Worm (Caenorhabditis elegans): ENCODE data around the gene srx-17.

The srx-17 gene

DNA sequence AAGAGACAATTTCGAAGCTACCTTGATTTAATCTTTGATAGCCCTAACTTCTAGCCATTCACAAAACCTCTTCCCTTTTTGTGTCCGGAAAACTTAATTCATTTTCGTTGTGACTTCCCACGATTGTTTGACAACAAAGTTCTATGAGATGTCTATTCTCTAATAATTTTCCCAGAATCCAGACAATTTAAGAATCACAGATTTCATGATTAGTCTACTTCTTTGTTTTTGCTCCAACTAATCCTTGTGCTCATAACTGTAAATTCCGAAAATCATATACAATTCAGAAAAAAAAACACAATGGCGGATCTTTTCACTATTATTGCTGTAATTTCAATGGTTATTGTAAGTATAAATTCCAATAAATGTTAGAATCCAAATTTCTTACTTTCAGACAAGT, 21.5 kb downstream of the srx-17 start, which contains the start of gene srx-137:
Gene srx-137 (plus strand): TSS at position 301 of the 400 bp plus-strand sequence.
- TF ChIP-seq ceh-18 (tag; optimal IDR thresholded peaks at IDR 0.05) (no peak), sox-4 (tag; optimal IDR thresholded peaks at IDR 0.05) (no peak), pag-3 (tag; optimal IDR thresholded peaks at IDR 0.05; ENCODE audit: borderline replicate concordance) (no peak), ceh-14 (tag; optimal IDR thresholded peaks at IDR 0.05) (no peak), hlh-30 (tag; optimal IDR thresholded peaks at IDR 0.05; ENCODE audit: insufficient read depth) (no peak), sox-2 (GFP tag; IDR thresholded peaks at IDR 0.05) (no peak), fax-1 (tag; optimal IDR thresholded peaks at IDR 0.05) (no peak), unc-42 (tag; optimal IDR thresholded peaks at IDR 0.05) (no peak), C38D4.7 (GFP tag; optimal IDR thresholded peaks at IDR 0.05) (no peak), pha-2 (tag; optimal IDR thresholded peaks at IDR 0.05) (no peak), nfya-1 (tag; optimal IDR thresholded peaks at IDR 0.05) (no peak)

DNA sequence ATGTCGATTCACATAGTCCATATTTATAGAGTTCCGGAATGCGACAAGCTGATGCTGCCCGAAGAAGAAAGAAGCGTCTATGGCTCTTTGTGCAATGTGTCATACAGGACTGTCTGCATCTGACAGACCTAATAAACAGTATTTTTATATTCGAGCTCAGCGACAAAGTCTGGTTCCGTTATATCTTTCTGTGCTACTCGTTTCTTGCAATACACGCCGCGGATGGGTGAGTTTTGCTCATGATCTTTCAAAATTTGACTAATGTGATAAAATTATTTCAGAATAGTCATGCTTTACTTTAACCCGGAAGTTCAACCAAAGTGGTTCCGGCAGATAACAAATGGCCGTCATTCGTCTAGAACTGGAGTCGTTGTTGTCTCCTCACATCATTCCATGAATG, 22.7 kb downstream of the srx-17 start:
- TF ChIP-seq tbx-7 (tag; optimal IDR thresholded peaks at IDR 0.05) (no peak), pqm-1 (tag; optimal IDR thresholded peaks at IDR 0.05) (no peak), ceh-30 (tag; optimal IDR thresholded peaks at IDR 0.05) (no peak)

DNA sequence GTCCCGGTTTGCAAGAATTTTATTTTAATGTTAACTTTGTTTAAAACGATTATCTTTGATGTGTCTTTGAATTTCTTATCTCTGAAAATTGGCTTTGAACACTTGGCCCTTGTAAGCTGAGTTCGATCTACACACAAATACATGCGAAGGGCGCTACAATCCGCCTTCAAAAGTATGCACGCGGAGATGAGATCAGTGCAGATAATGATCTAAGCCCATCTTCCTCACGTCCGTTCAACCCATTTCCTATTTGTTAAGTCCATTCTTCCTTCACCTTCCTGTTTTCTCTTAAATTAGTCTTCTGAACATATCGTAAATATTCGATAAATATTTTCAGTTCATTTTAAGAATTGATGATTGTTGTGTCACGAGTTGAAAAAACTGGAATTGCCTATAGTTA, 25.3 kb downstream of the srx-17 start, which contains the start of gene nhr-175:
Gene nhr-175 (plus strand): TSS at position 339 of the 400 bp plus-strand sequence.
- TF ChIP-seq npax-4 (tag; optimal IDR thresholded peaks at IDR 0.05), result no peak
- TF ChIP-seq ceh-6 (GFP tag; optimal IDR thresholded peaks at IDR 0.05), result no peak
- TF ChIP-seq K09A11.1 (tag; optimal IDR thresholded peaks at IDR 0.05; ENCODE audit: insufficient read depth), result no peak
- TF ChIP-seq ztf-16 (tag; optimal IDR thresholded peaks at IDR 0.05), result no peak
- no peak for TF ChIP-seq sox-2 (GFP tag; IDR thresholded peaks at IDR 0.05)
- no peak for TF ChIP-seq dve-1 (tag; optimal IDR thresholded peaks at IDR 0.05)
- no peak for TF ChIP-seq sdc-2 (tag; optimal IDR thresholded peaks at IDR 0.05)
- TF ChIP-seq ceh-24 (tag; optimal IDR thresholded peaks at IDR 0.05), result no peak
- no peak for TF ChIP-seq odd-2 (tag; optimal IDR thresholded peaks at IDR 0.05)
- TF ChIP-seq pag-3 (tag; optimal IDR thresholded peaks at IDR 0.05; ENCODE audit: borderline replicate concordance), result no peak
- TF ChIP-seq pqm-1 (tag; optimal IDR thresholded peaks at IDR 0.05), result no peak

DNA sequence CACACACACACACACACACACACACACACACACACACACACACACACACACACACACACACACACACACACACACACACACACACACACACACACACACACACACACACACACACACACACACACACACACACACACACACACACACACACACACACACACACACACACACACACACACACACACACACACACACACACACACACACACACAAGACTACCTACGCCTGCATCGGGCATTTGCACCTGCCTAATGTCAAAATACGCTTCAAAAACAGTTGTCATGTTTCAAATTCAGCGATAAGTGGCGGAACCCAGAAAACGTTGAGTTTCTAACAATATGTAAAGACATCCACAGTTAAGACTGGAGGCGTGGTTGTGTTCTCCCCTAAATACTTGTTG, 27.9 kb downstream of the srx-17 start:
- TF ChIP-seq gmeb-2 (tag; optimal IDR thresholded peaks at IDR 0.05), result peak; percentile 29
- peak; percentile 51 for TF ChIP-seq ceh-6 (GFP tag; optimal IDR thresholded peaks at IDR 0.05)
- peak; percentile 33 for TF ChIP-seq lin-11 (tag; optimal IDR thresholded peaks at IDR 0.05)
- TF ChIP-seq pat-9 (tag; optimal IDR thresholded peaks at IDR 0.05), result peak; percentile 50
- TF ChIP-seq ceh-19 (GFP tag; optimal IDR thresholded peaks at IDR 0.05), result peak; percentile 51

DNA sequence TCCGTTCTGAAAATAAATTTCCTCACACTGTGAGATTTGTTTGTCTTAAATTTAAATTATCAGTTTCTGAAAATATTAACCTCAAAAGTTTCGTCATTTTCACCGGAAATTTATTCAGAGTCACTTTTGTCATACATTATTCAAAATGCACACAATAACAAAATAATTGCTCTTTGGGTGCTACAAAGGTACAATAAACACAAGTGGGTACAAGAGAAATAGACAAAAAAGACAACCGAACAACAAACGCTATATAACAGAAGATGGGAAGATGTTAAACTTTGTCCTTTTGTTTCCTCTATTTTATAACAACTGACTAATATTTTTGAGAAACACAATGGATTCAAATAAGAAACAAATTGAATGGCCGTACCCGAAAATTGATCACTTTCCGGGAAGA, 28.5 kb downstream of the srx-17 start:
- TF ChIP-seq ttx-3 (tag; optimal IDR thresholded peaks at IDR 0.05), result no peak
- no peak for TF ChIP-seq ceh-31 (tag; optimal IDR thresholded peaks at IDR 0.05)
- no peak for TF ChIP-seq dve-1 (tag; optimal IDR thresholded peaks at IDR 0.05)
- TF ChIP-seq sox-4 (tag; optimal IDR thresholded peaks at IDR 0.05), result no peak
- TF ChIP-seq hlh-6 (tag; optimal IDR thresholded peaks at IDR 0.05), result no peak
- TF ChIP-seq nhr-11 (tag; optimal IDR thresholded peaks at IDR 0.05), result no peak

DNA sequence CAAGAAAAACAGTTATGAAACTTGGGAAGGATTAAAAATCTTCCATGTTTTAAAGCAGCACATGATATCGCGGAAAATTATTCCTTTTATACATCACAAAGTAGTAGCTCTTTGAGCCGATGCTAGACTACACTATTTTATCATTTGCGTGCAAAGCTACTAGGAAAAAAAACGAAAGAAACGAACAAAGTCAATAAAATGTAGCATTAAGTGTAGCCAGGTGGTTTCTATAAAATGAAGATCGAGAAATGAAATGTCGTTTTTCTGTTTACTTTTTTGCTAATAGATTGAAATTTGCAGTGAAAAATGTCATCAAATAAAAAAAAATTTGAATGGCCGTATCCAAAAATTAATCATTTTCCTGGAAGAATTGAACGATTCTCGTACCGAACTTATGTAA, 31.9 kb downstream of the srx-17 start, which contains the start of gene cpt-5:
Gene cpt-5 (plus strand): TSS at position 301 of the 400 bp plus-strand sequence.
- TF ChIP-seq lim-6 (tag; optimal IDR thresholded peaks at IDR 0.05), result no peak
- no peak for TF ChIP-seq C08G9.2 (tag; optimal IDR thresholded peaks at IDR 0.05)
- no peak for TF ChIP-seq tbx-7 (tag; optimal IDR thresholded peaks at IDR 0.05)
- no peak for TF ChIP-seq eyg-1 (tag; optimal IDR thresholded peaks at IDR 0.05)
- no peak for TF ChIP-seq pha-2 (tag; optimal IDR thresholded peaks at IDR 0.05)
- TF ChIP-seq hlh-8 (tag; optimal IDR thresholded peaks at IDR 0.05), result no peak
- TF ChIP-seq T23F11.4 (GFP tag; optimal IDR thresholded peaks at IDR 0.05), result no peak
- TF ChIP-seq pax-1 (tag; optimal IDR thresholded peaks at IDR 0.05), result no peak
- no peak for TF ChIP-seq hlh-13 (GFP tag; optimal IDR thresholded peaks at IDR 0.05)
- no peak for TF ChIP-seq odd-2 (tag; optimal IDR thresholded peaks at IDR 0.05)
- no peak for TF ChIP-seq mec-3 (tag; optimal IDR thresholded peaks at IDR 0.05; ENCODE audit: borderline replicate concordance)
- no peak for TF ChIP-seq pat-9 (tag; optimal IDR thresholded peaks at IDR 0.05)
- TF ChIP-seq ceh-22 (tag; optimal IDR thresholded peaks at IDR 0.05), result no peak
- no peak for TF ChIP-seq fkh-10 (GFP tag; optimal IDR thresholded peaks at IDR 0.05)
- no peak for TF ChIP-seq unc-55 (GFP tag; optimal IDR thresholded peaks at IDR 0.05)
- TF ChIP-seq npax-4 (tag; optimal IDR thresholded peaks at IDR 0.05), result no peak
- no peak for TF ChIP-seq fkh-6 (tag; optimal IDR thresholded peaks at IDR 0.05)
- no peak for TF ChIP-seq ref-2 (tag; optimal IDR thresholded peaks at IDR 0.05)

Data from whole organism, late embryonic.